Worm (Caenorhabditis elegans) whole organism, L4 larva: ENCODE measurements around the gene sly-1.

Experiments used
- F10B5.3 ChIP-seq: sonication (generic microtip); optimal IDR thresholded peaks from 2 replicates; lab custom pipeline; 2016; ENCODE audit warnings: mild to moderate bottlenecking, missing genetic modification characterization, missing compliant biosample characterization
- F37D6.2 ChIP-seq: sonication (generic microtip); optimal IDR thresholded peaks from 2 replicates; lab custom pipeline; 2016; ENCODE audit warnings: mild to moderate bottlenecking, missing genetic modification characterization, missing compliant biosample characterization
- F44E2.7 ChIP-seq: fragments of 200-800 bp; sonication (Bioruptor generic); IDR thresholded peaks from 2 replicates; pipeline ENCODE4 v2.1.2; 2022; ENCODE audit warnings: missing genetic modification characterization, missing compliant biosample characterization
- T20F7.1 ChIP-seq: fragments of 200-800 bp; sonication (Bioruptor generic); optimal IDR thresholded peaks from 2 replicates; lab custom pipeline; 2018; ENCODE audit warnings: mild to moderate bottlenecking, missing genetic modification characterization, missing compliant biosample characterization
- Y105C5A.15 ChIP-seq: fragments of 200-800 bp; sonication (Bioruptor generic); IDR thresholded peaks from 2 replicates; pipeline ENCODE4 v1.3.6; 2022; ENCODE audit warnings: missing genetic modification characterization, missing compliant biosample characterization
- Y75B8A.6 ChIP-seq: fragments of 200-800 bp; sonication (Bioruptor generic); IDR thresholded peaks from 2 replicates; pipeline ENCODE4 v1.3.6; 2022; ENCODE audit warnings: missing genetic modification reagents, missing genetic modification characterization, missing compliant biosample characterization
- ZK337.2 ChIP-seq: fragments of 200-800 bp; sonication (Bioruptor generic); IDR thresholded peaks from 2 replicates; pipeline ENCODE4 v1.3.6; 2022; ENCODE audit warnings: missing genetic modification reagents, missing genetic modification characterization, missing compliant biosample characterization
- ZK546.5 ChIP-seq, 2 experiments: sonication (generic microtip); optimal IDR thresholded peaks; 2 replicates each; lab custom pipeline; 2017; ENCODE audit warnings: missing biosample characterization in 2 of 2, missing genetic modification characterization in 2 of 2
- ama-1 ChIP-seq: fragments of 150-350 bp; optimal IDR thresholded peaks from 2 replicates; lab custom pipeline; 2014; ENCODE audit warnings: inconsistent platforms, mixed read lengths
- ceh-20 ChIP-seq: fragments of 200-800 bp; sonication (Bioruptor generic); IDR thresholded peaks from 2 replicates; pipeline ENCODE4 v1.3.6; 2022; ENCODE audit warnings: missing genetic modification reagents, missing genetic modification characterization, missing compliant biosample characterization
- ceh-28 ChIP-seq: fragments of 150-350 bp; optimal IDR thresholded peaks from 2 replicates; lab custom pipeline; 2014; ENCODE audit warnings: missing biosample characterization, missing genetic modification reagents, missing genetic modification characterization
- ceh-44 ChIP-seq: fragments of 200-800 bp; sonication (Bioruptor generic); IDR thresholded peaks from 2 replicates; pipeline ENCODE4 v1.3.6; 2022; ENCODE audit warnings: missing genetic modification reagents, missing genetic modification characterization, missing compliant biosample characterization
- ceh-62 ChIP-seq: sonication (generic microtip); optimal IDR thresholded peaks from 2 replicates; lab custom pipeline; 2017; ENCODE audit warnings: missing biosample characterization, missing genetic modification characterization
- ctbp-1 ChIP-seq: fragments of 200-800 bp; sonication (Bioruptor generic); IDR thresholded peaks from 2 replicates; pipeline ENCODE4 v1.3.6; 2022; ENCODE audit warnings: missing genetic modification reagents, missing genetic modification characterization, missing compliant biosample characterization
- daf-12 ChIP-seq: fragments of 150-350 bp; optimal IDR thresholded peaks from 2 replicates; lab custom pipeline; 2014; ENCODE audit warnings: missing biosample characterization, missing genetic modification reagents, missing genetic modification characterization
- daf-16 ChIP-seq, 3 experiments: sonication (generic microtip); optimal IDR thresholded peaks; 2 replicates each; lab custom pipeline; 2016 to 2017; ENCODE audit warnings: missing genetic modification characterization in 3 of 3, missing genetic modification reagents in 3 of 3, mild to moderate bottlenecking in 2 of 3, missing compliant biosample characterization in 2 of 3, missing biosample characterization in 1 of 3, moderate library complexity in 1 of 3
- daf-19 ChIP-seq: fragments of 200-800 bp; sonication (Bioruptor generic); conservative IDR thresholded peaks from 2 replicates; pipeline ENCODE4 v1.3.6; 2022; ENCODE audit warnings: missing genetic modification characterization, missing compliant biosample characterization
- dmd-8 ChIP-seq: fragments of 200-800 bp; sonication (Bioruptor generic); IDR thresholded peaks from 2 replicates; pipeline ENCODE4 v1.3.6; 2022; ENCODE audit warnings: missing genetic modification characterization, missing compliant biosample characterization
- dpl-1 ChIP-seq: fragments of 150-350 bp; optimal IDR thresholded peaks from 2 replicates; lab custom pipeline; 2014; ENCODE audit warnings: missing biosample characterization, missing genetic modification reagents, missing genetic modification characterization
- dve-1 ChIP-seq: sonication (generic microtip); optimal IDR thresholded peaks from 2 replicates; lab custom pipeline; 2017; ENCODE audit warnings: antibody characterized with exemption, mild to moderate bottlenecking, missing genetic modification characterization, missing compliant biosample characterization; ENCODE audit not compliant: insufficient read depth
- egl-27 ChIP-seq: sonication (generic microtip); optimal IDR thresholded peaks from 3 replicates; lab custom pipeline; 2017; ENCODE audit warnings: missing biosample characterization, missing genetic modification reagents, missing genetic modification characterization
- fos-1 ChIP-seq: fragments of 150-350 bp; optimal IDR thresholded peaks from 2 replicates; lab custom pipeline; 2014; ENCODE audit warnings: missing biosample characterization, missing genetic modification characterization
- hif-1 ChIP-seq, 2 experiments: sonication (generic microtip); optimal IDR thresholded peaks; 2 replicates each; lab custom pipeline; 2016 to 2017; ENCODE audit warnings: missing compliant biosample characterization in 2 of 2, missing genetic modification characterization in 2 of 2, missing genetic modification reagents in 2 of 2, missing genotype in 2 of 2, mild to moderate bottlenecking in 1 of 2
- hlh-11 ChIP-seq: fragments of 200-800 bp; sonication (Bioruptor generic); optimal IDR thresholded peaks from 2 replicates; lab custom pipeline; 2018; ENCODE audit warnings: mild to moderate bottlenecking, missing genetic modification characterization, missing compliant biosample characterization
- hlh-30 ChIP-seq: sonication (generic microtip); optimal IDR thresholded peaks from 2 replicates; lab custom pipeline; 2017; ENCODE audit warnings: antibody characterized with exemption, mild to moderate bottlenecking, missing genetic modification characterization, missing compliant biosample characterization; ENCODE audit not compliant: insufficient read depth
- hmg-1.1 ChIP-seq: fragments of 200-800 bp; sonication (Bioruptor generic); IDR thresholded peaks from 2 replicates; pipeline ENCODE4 v1.3.6; 2022; ENCODE audit warnings: missing genetic modification reagents, missing genetic modification characterization, missing compliant biosample characterization
- lin-13 ChIP-seq: fragments of 150-350 bp; optimal IDR thresholded peaks from 2 replicates; lab custom pipeline; 2014; ENCODE audit warnings: missing biosample characterization, missing genetic modification reagents, missing genetic modification characterization
- lin-29 ChIP-seq: fragments of 200-800 bp; sonication (Bioruptor generic); IDR thresholded peaks from 2 replicates; pipeline ENCODE4 v1.3.6; 2022; ENCODE audit warnings: missing genetic modification reagents, missing genetic modification characterization, missing compliant biosample characterization
- lin-39 ChIP-seq: fragments of 150-350 bp; optimal IDR thresholded peaks from 2 replicates; lab custom pipeline; 2014; ENCODE audit warnings: missing biosample characterization, missing genetic modification reagents, missing genetic modification characterization
- lir-3 ChIP-seq: sonication (generic microtip); optimal IDR thresholded peaks from 2 replicates; lab custom pipeline; 2016; ENCODE audit warnings: mild to moderate bottlenecking, missing genetic modification characterization, missing compliant biosample characterization
- mdl-1 ChIP-seq, 2 experiments: fragments of 150-350 bp in 1 of 2; sonication (generic microtip) in 1 of 2; optimal IDR thresholded peaks; 2 replicates each; lab custom pipeline; 2014 to 2017; ENCODE audit warnings: missing biosample characterization in 2 of 2, missing genetic modification characterization in 2 of 2
- mdt-29 ChIP-seq: fragments of 200-800 bp; sonication (Bioruptor generic); IDR thresholded peaks from 2 replicates; pipeline ENCODE4 v1.3.6; 2022; ENCODE audit warnings: missing genetic modification reagents, missing genetic modification characterization, missing compliant biosample characterization
- mxl-2 ChIP-seq: fragments of 200-800 bp; sonication (Bioruptor generic); conservative IDR thresholded peaks from 2 replicates; pipeline ENCODE4 v1.3.6; 2022; ENCODE audit warnings: missing genetic modification reagents, missing genetic modification characterization, missing compliant biosample characterization
- nhr-102 ChIP-seq: sonication (generic microtip); optimal IDR thresholded peaks from 2 replicates; lab custom pipeline; 2016; ENCODE audit warnings: mild to moderate bottlenecking, missing genetic modification characterization, moderate library complexity, missing compliant biosample characterization
- nhr-111 ChIP-seq: fragments of 200-800 bp; sonication (Bioruptor generic); optimal IDR thresholded peaks from 2 replicates; lab custom pipeline; 2018; ENCODE audit warnings: mild to moderate bottlenecking, missing genetic modification characterization, missing compliant biosample characterization
- nhr-237 ChIP-seq: sonication (generic microtip); optimal IDR thresholded peaks from 2 replicates; lab custom pipeline; 2017; ENCODE audit warnings: missing biosample characterization, missing genetic modification characterization
- nhr-25 ChIP-seq: sonication (generic microtip); optimal IDR thresholded peaks from 2 replicates; lab custom pipeline; 2017; ENCODE audit warnings: missing genetic modification characterization, mild to moderate bottlenecking, missing compliant biosample characterization, antibody characterized with exemption, moderate library complexity, borderline replicate concordance; ENCODE audit not compliant: insufficient read depth
- nhr-28 ChIP-seq: fragments of 150-350 bp; optimal IDR thresholded peaks from 2 replicates; lab custom pipeline; 2014; ENCODE audit warnings: missing biosample characterization, missing genetic modification characterization
- nhr-6 ChIP-seq: fragments of 150-350 bp; optimal IDR thresholded peaks from 2 replicates; lab custom pipeline; 2014; ENCODE audit warnings: missing biosample characterization, missing genetic modification characterization
- nhr-77 ChIP-seq: fragments of 150-350 bp; optimal IDR thresholded peaks from 2 replicates; lab custom pipeline; 2014; ENCODE audit warnings: missing biosample characterization, missing genetic modification characterization
- pqm-1 ChIP-seq: sonication (generic microtip); optimal IDR thresholded peaks from 2 replicates; lab custom pipeline; 2017; ENCODE audit warnings: missing biosample characterization, missing genetic modification characterization
- saeg-2 ChIP-seq: fragments of 200-800 bp; sonication (Bioruptor generic); IDR thresholded peaks from 2 replicates; pipeline ENCODE4 v1.3.6; 2022; ENCODE audit warnings: missing genetic modification reagents, missing genetic modification characterization, missing compliant biosample characterization
- set-16 ChIP-seq: fragments of 200-800 bp; sonication (Bioruptor generic); IDR thresholded peaks from 2 replicates; pipeline ENCODE4 v1.3.6; 2022; ENCODE audit warnings: missing genetic modification reagents, missing genetic modification characterization, missing compliant biosample characterization
- skn-1 ChIP-seq: fragments of 150-350 bp; optimal IDR thresholded peaks from 2 replicates; lab custom pipeline; 2014; ENCODE audit warnings: missing biosample characterization, missing genetic modification characterization
- tag-97 ChIP-seq: fragments of 200-800 bp; sonication (Bioruptor generic); IDR thresholded peaks from 2 replicates; pipeline ENCODE4 v1.3.6; 2022; ENCODE audit warnings: missing genetic modification characterization, missing compliant biosample characterization
- unc-130 ChIP-seq: sonication (generic microtip); optimal IDR thresholded peaks from 2 replicates; lab custom pipeline; 2016; ENCODE audit warnings: missing genetic modification reagents, missing genetic modification characterization, missing compliant biosample characterization
- zfp-2 ChIP-seq: sonication (generic microtip); optimal IDR thresholded peaks from 2 replicates; lab custom pipeline; 2016; ENCODE audit warnings: mild to moderate bottlenecking, missing genetic modification characterization, missing compliant biosample characterization
- zip-2 ChIP-seq: fragments of 150-350 bp; optimal IDR thresholded peaks from 2 replicates; lab custom pipeline; 2014; ENCODE audit warnings: missing biosample characterization, missing genetic modification characterization
- ztf-11 ChIP-seq: fragments of 150-350 bp; optimal IDR thresholded peaks from 2 replicates; lab custom pipeline; 2014; ENCODE audit warnings: missing biosample characterization, missing genetic modification characterization

Gene sly-1

DNA sequence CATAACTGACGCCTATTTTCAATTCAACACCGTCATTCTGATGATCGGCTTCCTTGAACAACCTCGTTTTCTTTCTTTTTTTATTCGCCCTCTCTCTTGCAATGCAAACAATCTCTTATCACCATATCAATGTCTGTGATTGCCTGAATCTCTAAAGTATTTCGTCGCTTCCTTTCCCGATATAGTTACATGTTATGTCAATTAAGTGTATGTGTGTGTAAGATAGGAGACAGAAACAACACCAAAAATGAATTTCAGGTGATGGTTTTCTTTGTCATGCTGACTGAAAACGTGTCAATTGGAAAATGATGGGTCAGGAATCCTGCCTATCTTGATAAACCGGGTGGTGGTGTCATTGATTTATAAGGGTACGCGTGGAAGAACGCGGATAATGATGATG is 26.5 kb downstream of the sly-1 start (continued):
- no peak for TF ChIP-seq hmg-1.1
- TF ChIP-seq fos-1 (tag; lab: Kevin White, UChicago), result no peak

- TF ChIP-seq Y105C5A.15 (GFP tag; lab: Robert Waterston, UW) (no peak), pqm-1 (peak; percentile 35), egl-27 (no peak), nhr-102 (tag; lab: Kevin White, UChicago) (no peak), ctbp-1 (peak; percentile 62; the same call in 1 of the 2 replicates), saeg-2 (0 out of 2 replicates have a peak, but pooled peaks have one; percentile 44), Y75B8A.6 (GFP tag; lab: Robert Waterston, UW) (no peak), tag-97 (GFP tag; lab: Robert Waterston, UW) (no peak), ama-1 (lab: Kevin White, UChicago) (no peak), nhr-111 (GFP tag; lab: Kevin White, UChicago) (no peak), mxl-2 (GFP tag; lab: Robert Waterston, UW) (peak; percentile 73), ZK546.5 (tag; optimal IDR thresholded peaks at IDR 0.05; lab: Kevin White, UChicago) (no peak), ceh-28 (tag; lab: Kevin White, UChicago) (no peak), daf-16 (GFP tag; optimal IDR thresholded peaks at IDR 0.05; lab: Kevin White, UChicago) (no peak), daf-16 (tag; optimal IDR thresholded peaks at IDR 0.05; lab: Kevin White, UChicago) (peak; percentile 41), T20F7.1 (no peak), dmd-8 (GFP tag; lab: Robert Waterston, UW) (no peak), lin-29 (GFP tag; lab: Robert Waterston, UW) (no peak), lin-13 (GFP tag; lab: Kevin White, UChicago) (peak; percentile 34), hlh-30 (tag; lab: Kevin White, UChicago) (peak; percentile 80), lir-3 (tag; lab: Kevin White, UChicago) (no peak), mdl-1 (tag; optimal IDR thresholded peaks at IDR 0.05; lab: Kevin White, UChicago) (peak; percentile 74 to 91), skn-1 (tag; lab: Kevin White, UChicago) (no peak), zip-2 (tag; lab: Kevin White, UChicago) (no peak), hlh-11 (tag; lab: Kevin White, UChicago) (peak; percentile 97), nhr-28 (tag; lab: Kevin White, UChicago) (peak; percentile 87), unc-130 (GFP tag; lab: Kevin White, UChicago) (no peak), mdt-29 (GFP tag; lab: Robert Waterston, UW) (peak; percentile 69), dve-1 (peak; percentile 70), nhr-77 (tag; lab: Kevin White, UChicago) (peak; percentile 28), daf-19 (GFP tag; lab: Robert Waterston, UW) (no peak), nhr-6 (tag; lab: Kevin White, UChicago) (no peak), nhr-25 (tag; lab: Kevin White, UChicago) (no peak), ceh-20 (GFP tag; lab: Robert Waterston, UW) (no peak), ceh-62 (tag; lab: Kevin White, UChicago) (no peak), fos-1 (tag; lab: Kevin White, UChicago) (no peak), dpl-1 (GFP tag; lab: Kevin White, UChicago) (no peak), set-16 (GFP tag; lab: Robert Waterston, UW) (peak; percentile 71), daf-12 (no peak), lin-39 (tag; lab: Kevin White, UChicago) (no peak), F10B5.3 (tag; lab: Kevin White, UChicago) (no peak), ceh-44 (no peak), F37D6.2 (tag; lab: Kevin White, UChicago) (no peak), F44E2.7 (GFP tag; lab: Robert Waterston, UW) (no peak), zfp-2 (tag; lab: Kevin White, UChicago) (no peak), hif-1 (tag; optimal IDR thresholded peaks at IDR 0.05; lab: Kevin White, UChicago) (peak in 1 of 2 experiments; percentile 97), hmg-1.1 (0 out of 2 replicates have a peak, but pooled peaks have one; percentile 40), ztf-11 (tag; lab: Kevin White, UChicago) (no peak), nhr-237 (tag; lab: Kevin White, UChicago) (no peak), ZK337.2 (no peak)
These were observed 27.3 kb downstream of the sly-1 start for ce11 chrIII:10534191-10534590.
